Fruit fly (Drosophila melanogaster): ENCODE results near the gene CG42821.
A peak's percentile ranks its signal among the peaks of the same experiment; 100 is the strongest.

The CG42821 gene

dm6 chr3R:17386168-17386819 is 26.6 kb upstream of the CG42821 start (continued):
- TF ChIP-seq maf-S (GFP tag; optimal IDR thresholded peaks at IDR 0.05) = peak; percentile 11
- TF ChIP-seq CkIIα-i1 (GFP tag; IDR thresholded peaks at IDR 0.05) = no peak
- TF ChIP-seq CG10654 (GFP tag; optimal IDR thresholded peaks at IDR 0.05) = peak; percentile 53
- TF ChIP-seq Aef1 (GFP tag; IDR thresholded peaks at IDR 0.05) = peak; percentile 57; the same call in 2 of the 3 replicates
- TF ChIP-seq br (optimal IDR thresholded peaks at IDR 0.05) = no peak
- TF ChIP-seq nau (GFP tag; optimal IDR thresholded peaks at IDR 0.05) = peak; percentile 85
- TF ChIP-seq zfh1 (GFP tag; IDR thresholded peaks at IDR 0.05) = peak; percentile 85
- TF ChIP-seq eve (GFP tag; optimal IDR thresholded peaks at IDR 0.05) = peak in 1 of 2 experiments; percentile 57
- TF ChIP-seq Vsx1 (GFP tag; optimal IDR thresholded peaks at IDR 0.05) = peak; percentile 42
- TF ChIP-seq kni (GFP tag; optimal IDR thresholded peaks at IDR 0.05) = peak; percentile 11
- TF ChIP-seq CG15011 (GFP tag; optimal IDR thresholded peaks at IDR 0.05) = no peak
- TF ChIP-seq CG7786 (GFP tag; optimal IDR thresholded peaks at IDR 0.05) = peak; percentile 7
- TF ChIP-seq org-1 (GFP tag; optimal IDR thresholded peaks at IDR 0.05) = peak; percentile 8
- TF ChIP-seq H2.0 (GFP tag; IDR thresholded peaks at IDR 0.05) = peak; percentile 80
- TF ChIP-seq slou (GFP tag; optimal IDR thresholded peaks at IDR 0.05) = no peak
- TF ChIP-seq row (GFP tag; IDR thresholded peaks at IDR 0.05) = peak; percentile 92
- peak; percentile 34 to 54 for TF ChIP-seq chif (GFP tag; optimal IDR thresholded peaks at IDR 0.05)
- TF ChIP-seq CG3838 (GFP tag; optimal IDR thresholded peaks at IDR 0.05) = no peak
- no peak for TF ChIP-seq CG7928 (GFP tag; optimal IDR thresholded peaks at IDR 0.05)
- TF ChIP-seq Mrtf (GFP tag; IDR thresholded peaks at IDR 0.05) = peak; percentile 72
- peak; percentile 49; the same call in 1 of the 2 replicates for TF ChIP-seq CG4404 (GFP tag; IDR thresholded peaks at IDR 0.05)
- peak; percentile 81 for TF ChIP-seq CG1603 (tag; optimal IDR thresholded peaks at IDR 0.05)
- no peak for TF ChIP-seq CG6765 (GFP tag; optimal IDR thresholded peaks at IDR 0.05)
- peak; percentile 65 for TF ChIP-seq Fer3 (tag; optimal IDR thresholded peaks at IDR 0.05)
- TF ChIP-seq Dek (tag; optimal IDR thresholded peaks at IDR 0.05) = no peak
- TF ChIP-seq CG15073 (GFP tag; optimal IDR thresholded peaks at IDR 0.05) = no peak
- TF ChIP-seq Abd-B (GFP tag; optimal IDR thresholded peaks at IDR 0.05) = peak; percentile 30
- peak; percentile 25; the same call in 1 of the 2 replicates for TF ChIP-seq danr (GFP tag; IDR thresholded peaks at IDR 0.05)
- TF ChIP-seq Hmx (GFP tag; optimal IDR thresholded peaks at IDR 0.05) = no peak
- peak; percentile 86 for TF ChIP-seq CG17359 (tag; optimal IDR thresholded peaks at IDR 0.05)
- no peak for TF ChIP-seq Deaf1 (tag; optimal IDR thresholded peaks at IDR 0.05)
- no peak for TF ChIP-seq BEAF-32 (GFP tag; optimal IDR thresholded peaks at IDR 0.05)
- peak; percentile 47 for TF ChIP-seq Chrac-16 (GFP tag; optimal IDR thresholded peaks at IDR 0.05)
- TF ChIP-seq chn (GFP tag; optimal IDR thresholded peaks at IDR 0.05) = peak; percentile 59
- TF ChIP-seq lov (optimal IDR thresholded peaks at IDR 0.05) = no peak
- no peak for TF ChIP-seq lov (GFP tag; IDR thresholded peaks at IDR 0.05)
- peak; percentile 20 for TF ChIP-seq CG1792 (GFP tag; optimal IDR thresholded peaks at IDR 0.05)
- no peak for TF ChIP-seq abd-A (tag; optimal IDR thresholded peaks at IDR 0.05)
- TF ChIP-seq sr (GFP tag; IDR thresholded peaks at IDR 0.05) = 0 out of 3 replicates have a peak, but pooled peaks have one; percentile 18
- no peak for TF ChIP-seq CG9876 (GFP tag; optimal IDR thresholded peaks at IDR 0.05)
- TF ChIP-seq CG16779 (GFP tag; IDR thresholded peaks at IDR 0.05) = 0 out of 2 replicates have a peak, but pooled peaks have one; percentile 18
- TF ChIP-seq scrt (GFP tag; optimal IDR thresholded peaks at IDR 0.05) = no peak
- no peak for TF ChIP-seq CG13624 (GFP tag; optimal IDR thresholded peaks at IDR 0.05)
- peak; percentile 61; the same call in 1 of the 3 replicates for TF ChIP-seq CG11695 (GFP tag; IDR thresholded peaks at IDR 0.05)
- TF ChIP-seq fd102C (GFP tag; optimal IDR thresholded peaks at IDR 0.05) = no peak
- peak; percentile 42 for TF ChIP-seq CG15696 (tag; optimal IDR thresholded peaks at IDR 0.05)
- TF ChIP-seq CG17829 (tag; optimal IDR thresholded peaks at IDR 0.05) = peak; percentile 69
- TF ChIP-seq onecut (GFP tag; IDR thresholded peaks at IDR 0.05) = peak; percentile 100
- peak; percentile 64 for TF ChIP-seq ewg (GFP tag; optimal IDR thresholded peaks at IDR 0.05)
- no peak for TF ChIP-seq stwl (tag; optimal IDR thresholded peaks at IDR 0.05)
- peak; percentile 63; the same call in 2 of the 3 replicates for TF ChIP-seq CG17361 (GFP tag; IDR thresholded peaks at IDR 0.05)

All from whole organism, embryonic.